Worm (Caenorhabditis elegans): ENCODE results near the gene W06G6.15.

- TF ChIP-seq madf-8 (GFP tag; conservative IDR thresholded peaks at IDR 0.05) (no peak), ets-4 (GFP tag; optimal IDR thresholded peaks at IDR 0.05) (no peak), aptf-2 (GFP tag; conservative IDR thresholded peaks at IDR 0.05) (no peak), F49E8.2 (tag; optimal IDR thresholded peaks at IDR 0.05; ENCODE audit: insufficient read depth) (no peak), snpc-1.3 (tag; optimal IDR thresholded peaks at IDR 0.05; ENCODE audit: insufficient read depth) (no peak), ama-1 (optimal IDR thresholded peaks at IDR 0.05) (no peak), ama-1 (GFP tag; optimal IDR thresholded peaks at IDR 0.05) (no peak), pha-4 (tag; optimal IDR thresholded peaks at IDR 0.05) (no peak), cebp-2 (GFP tag; IDR thresholded peaks at IDR 0.05) (no peak), K12H6.12 (tag; optimal IDR thresholded peaks at IDR 0.05) (no peak), ztf-6 (GFP tag; IDR thresholded peaks at IDR 0.05) (no peak), unc-130 (GFP tag; optimal IDR thresholded peaks at IDR 0.05) (no peak)
Observed at ce11 chrV:16675553-16675952, 21.2 kb downstream of the W06G6.15 start, which contains the start of gene srz-1.
